Worm (Caenorhabditis elegans) whole organism, L2 larva: ENCODE data around the gene F21D5.5.

Source experiments
- C34F6.9 ChIP-seq: fragments of 150-350 bp; optimal IDR thresholded peaks from 2 replicates; lab custom pipeline; 2014; ENCODE audit warnings: missing biosample characterization, missing genetic modification characterization
- alr-1 ChIP-seq: fragments of 150-350 bp; optimal IDR thresholded peaks from 2 replicates; lab custom pipeline; 2014; ENCODE audit warnings: missing biosample characterization, missing genetic modification characterization
- aly-2 ChIP-seq: fragments of 150-350 bp; optimal IDR thresholded peaks from 2 replicates; lab custom pipeline; 2014; ENCODE audit warnings: missing biosample characterization, missing genetic modification characterization
- ama-1 ChIP-seq: fragments of 150-350 bp; optimal IDR thresholded peaks from 2 replicates; lab custom pipeline; 2018; ENCODE audit warnings: inconsistent platforms
- crh-2 ChIP-seq: sonication (generic microtip); optimal IDR thresholded peaks from 2 replicates; lab custom pipeline; 2017; ENCODE audit warnings: missing biosample characterization, missing genetic modification characterization
- egl-27 ChIP-seq: sonication (generic microtip); optimal IDR thresholded peaks from 3 replicates; lab custom pipeline; 2017; ENCODE audit warnings: missing biosample characterization, missing genetic modification reagents, missing genetic modification characterization
- fos-1 ChIP-seq: fragments of 150-350 bp; optimal IDR thresholded peaks from 2 replicates; lab custom pipeline; 2014; ENCODE audit warnings: missing biosample characterization, missing genetic modification characterization
- lin-11 ChIP-seq: fragments of 150-350 bp; sonication (generic microtip); optimal IDR thresholded peaks from 2 replicates; lab custom pipeline; 2014; ENCODE audit warnings: missing biosample characterization, missing genetic modification characterization, inconsistent platforms, mixed read lengths
- lin-39 ChIP-seq: fragments of 150-350 bp; optimal IDR thresholded peaks from 2 replicates; lab custom pipeline; 2014; ENCODE audit warnings: missing biosample characterization, missing genetic modification reagents, missing genetic modification characterization
- mab-5 ChIP-seq: fragments of 150-350 bp; optimal IDR thresholded peaks from 2 replicates; lab custom pipeline; 2014; ENCODE audit warnings: missing biosample characterization, missing genetic modification characterization
- mbf-1 ChIP-seq: sonication (generic microtip); optimal IDR thresholded peaks from 2 replicates; lab custom pipeline; 2017; ENCODE audit warnings: missing biosample characterization, missing genetic modification characterization
- nhr-11 ChIP-seq: fragments of 150-350 bp; optimal IDR thresholded peaks from 2 replicates; lab custom pipeline; 2014; ENCODE audit warnings: missing biosample characterization, missing genetic modification characterization
- nhr-129 ChIP-seq: fragments of 150-350 bp; optimal IDR thresholded peaks from 2 replicates; lab custom pipeline; 2014; ENCODE audit warnings: missing biosample characterization, missing genetic modification characterization
- nhr-21 ChIP-seq: fragments of 150-350 bp; optimal IDR thresholded peaks from 2 replicates; lab custom pipeline; 2014; ENCODE audit warnings: missing biosample characterization, missing genetic modification characterization
- nhr-23 ChIP-seq: fragments of 150-350 bp; optimal IDR thresholded peaks from 2 replicates; lab custom pipeline; 2014; ENCODE audit warnings: missing biosample characterization, missing genetic modification reagents, missing genetic modification characterization
- nhr-237 ChIP-seq: fragments of 150-350 bp; optimal IDR thresholded peaks from 2 replicates; lab custom pipeline; 2014; ENCODE audit warnings: missing biosample characterization, missing genetic modification characterization
- nhr-77 ChIP-seq: fragments of 150-350 bp; optimal IDR thresholded peaks from 2 replicates; lab custom pipeline; 2014; ENCODE audit warnings: missing biosample characterization, missing genetic modification characterization
- peb-1 ChIP-seq: fragments of 150-350 bp; optimal IDR thresholded peaks from 2 replicates; lab custom pipeline; 2014; ENCODE audit warnings: missing biosample characterization, missing genetic modification characterization
- sem-4 ChIP-seq: fragments of 150-350 bp; optimal IDR thresholded peaks from 2 replicates; lab custom pipeline; 2014; ENCODE audit warnings: missing biosample characterization, missing genetic modification reagents, missing genetic modification characterization
- sma-3 ChIP-seq: sonication (generic microtip); optimal IDR thresholded peaks from 2 replicates; lab custom pipeline; 2016; ENCODE audit warnings: missing genetic modification reagents, missing genetic modification characterization, missing compliant biosample characterization
- sma-9 ChIP-seq, 2 experiments: fragments of 150-350 bp in 1 of 2; sonication (generic microtip) in 1 of 2; optimal IDR thresholded peaks; 2 replicates each; lab custom pipeline; 2014 to 2016; ENCODE audit warnings: missing genetic modification characterization in 2 of 2, mild to moderate bottlenecking in 1 of 2, missing biosample characterization in 1 of 2, missing compliant biosample characterization in 1 of 2, missing genetic modification reagents in 1 of 2, moderate library complexity in 1 of 2
- unc-55 ChIP-seq: fragments of 150-350 bp; sonication (generic microtip); optimal IDR thresholded peaks from 3 replicates; lab custom pipeline; 2014; ENCODE audit warnings: missing biosample characterization, missing genetic modification reagents, missing genetic modification characterization
- unc-62 ChIP-seq: fragments of 150-350 bp; optimal IDR thresholded peaks from 2 replicates; lab custom pipeline; 2014; ENCODE audit warnings: missing biosample characterization, missing genetic modification reagents, missing genetic modification characterization
- zag-1 ChIP-seq: fragments of 150-350 bp; optimal IDR thresholded peaks from 2 replicates; lab custom pipeline; 2014; ENCODE audit warnings: missing biosample characterization, missing genetic modification characterization
- ztf-1 ChIP-seq: fragments of 200-800 bp; sonication (Bioruptor generic); conservative IDR thresholded peaks from 2 replicates; pipeline ENCODE4 v1.3.6; 2022; ENCODE audit warnings: missing genetic modification characterization, missing compliant biosample characterization
- ztf-11 ChIP-seq: sonication (generic microtip); optimal IDR thresholded peaks from 2 replicates; lab custom pipeline; 2017; ENCODE audit warnings: missing biosample characterization, missing genetic modification characterization

The F21D5.5 gene

ce11 chrIV:8686966-8687365 is 52.2 kb downstream of the F21D5.5 start:
- no peak for TF ChIP-seq sma-9 (GFP tag; optimal IDR thresholded peaks at IDR 0.05; lab: Kevin White, UChicago)
- TF ChIP-seq sma-9 (tag; optimal IDR thresholded peaks at IDR 0.05; lab: Kevin White, UChicago), result no peak
- TF ChIP-seq ama-1 (lab: Kevin White, UChicago), result no peak
- no peak for TF ChIP-seq alr-1 (tag; lab: Kevin White, UChicago)
- no peak for TF ChIP-seq crh-2 (tag; lab: Kevin White, UChicago)
- TF ChIP-seq fos-1, result no peak
- TF ChIP-seq aly-2 (tag; lab: Kevin White, UChicago), result no peak
- TF ChIP-seq ztf-1 (GFP tag; lab: Robert Waterston, UW), result no peak
- TF ChIP-seq sma-3 (GFP tag; lab: Kevin White, UChicago), result no peak
- no peak for TF ChIP-seq nhr-77 (tag; lab: Kevin White, UChicago)
- TF ChIP-seq zag-1 (tag; lab: Kevin White, UChicago), result no peak
- no peak for TF ChIP-seq unc-55 (GFP tag; lab: Kevin White, UChicago)
- TF ChIP-seq nhr-129 (tag; lab: Kevin White, UChicago), result no peak

DNA sequence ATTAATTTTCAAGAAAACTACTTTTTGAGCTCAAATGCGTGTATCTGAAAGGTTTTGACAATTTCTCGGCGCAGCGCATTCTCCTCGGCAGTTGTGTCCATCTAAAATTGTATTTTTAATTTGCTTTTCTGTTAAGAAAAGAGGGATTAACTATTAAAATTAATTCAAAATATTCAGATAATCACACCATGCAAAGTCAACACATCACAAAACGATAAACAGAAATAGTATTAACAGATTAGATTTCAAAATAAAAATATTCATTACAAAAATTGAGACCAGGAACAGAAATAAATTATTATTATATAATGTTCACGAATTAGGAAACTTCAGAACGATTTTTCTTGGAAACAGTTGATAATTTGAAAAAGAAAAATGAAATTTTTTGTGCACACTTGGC is 52.7 kb downstream of the F21D5.5 start, which contains the start of gene pole-2:
TSS of gene pole-2 (minus strand) at position 101 of the 400 bp plus-strand sequence.
- TF ChIP-seq mbf-1 (tag; lab: Kevin White, UChicago), result no peak
- no peak for TF ChIP-seq nhr-237
- TF ChIP-seq nhr-23 (tag; lab: Kevin White, UChicago), result no peak
- no peak for TF ChIP-seq nhr-77 (tag; lab: Kevin White, UChicago)
- TF ChIP-seq fos-1, result no peak
- no peak for TF ChIP-seq lin-11
- TF ChIP-seq mab-5, result no peak
- no peak for TF ChIP-seq crh-2 (tag; lab: Kevin White, UChicago)
- TF ChIP-seq lin-39 (tag; lab: Kevin White, UChicago), result no peak
- TF ChIP-seq C34F6.9, result no peak
- TF ChIP-seq unc-55 (GFP tag; lab: Kevin White, UChicago), result no peak
- no peak for TF ChIP-seq ztf-1 (GFP tag; lab: Robert Waterston, UW)
- no peak for TF ChIP-seq nhr-129 (tag; lab: Kevin White, UChicago)
- TF ChIP-seq egl-27 (tag; lab: Kevin White, UChicago), result no peak
- TF ChIP-seq nhr-11 (tag; lab: Kevin White, UChicago), result no peak
- TF ChIP-seq unc-62 (GFP tag; lab: Kevin White, UChicago), result no peak
- TF ChIP-seq peb-1, result no peak
- TF ChIP-seq ztf-11, result no peak
- TF ChIP-seq sem-4 (tag; lab: Kevin White, UChicago), result no peak
- TF ChIP-seq nhr-21 (tag; lab: Kevin White, UChicago), result no peak
- TF ChIP-seq, all 48 proteins: peak for 0
